Fruit fly (Drosophila melanogaster): ENCODE results near the gene kmr.

The kmr gene

DNA sequence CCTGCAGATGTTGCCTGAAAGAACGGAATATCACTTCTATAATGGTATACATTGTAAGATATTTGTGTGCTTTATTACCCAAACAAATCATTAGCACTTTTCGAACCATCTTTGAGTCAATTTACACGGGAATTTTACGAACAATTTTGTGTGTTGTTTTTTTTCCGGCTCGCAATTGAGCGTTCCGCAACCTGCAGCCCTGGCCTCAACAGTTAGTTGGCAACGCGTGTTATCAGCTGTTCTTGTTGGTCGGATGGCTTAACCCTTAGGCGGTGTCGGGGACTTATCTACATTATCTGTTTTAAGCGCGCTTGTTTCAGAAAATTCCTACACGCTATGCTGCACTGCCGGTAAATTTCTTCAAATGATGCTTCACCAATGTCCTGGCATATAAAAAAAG is 4.4 kb upstream of the kmr start:
- no peak for TF ChIP-seq tj (GFP tag; optimal IDR thresholded peaks at IDR 0.05)
- TF ChIP-seq cic (GFP tag; optimal IDR thresholded peaks at IDR 0.05) = peak; percentile 43
- peak; percentile 62 for TF ChIP-seq bab1 (GFP tag; optimal IDR thresholded peaks at IDR 0.05)
- peak; percentile 25 for TF ChIP-seq CG14711 (tag; optimal IDR thresholded peaks at IDR 0.05)
- no peak for TF ChIP-seq CG12768 (GFP tag; optimal IDR thresholded peaks at IDR 0.05)
- TF ChIP-seq Clk (GFP tag; optimal IDR thresholded peaks at IDR 0.05) = no peak
- no peak for TF ChIP-seq CG1620 (GFP tag; optimal IDR thresholded peaks at IDR 0.05)
- peak; percentile 21 for TF ChIP-seq toe (GFP tag; optimal IDR thresholded peaks at IDR 0.05)
- TF ChIP-seq CG33017 (tag; optimal IDR thresholded peaks at IDR 0.05) = no peak
- peak; percentile 8 for TF ChIP-seq Mnt (GFP tag; optimal IDR thresholded peaks at IDR 0.05)
- TF ChIP-seq cnc (optimal IDR thresholded peaks at IDR 0.05) = no peak
- no peak for TF ChIP-seq CG11617 (GFP tag; optimal IDR thresholded peaks at IDR 0.05)
- TF ChIP-seq CG7045 (GFP tag; optimal IDR thresholded peaks at IDR 0.05) = no peak
- no peak for TF ChIP-seq ovo (GFP tag; optimal IDR thresholded peaks at IDR 0.05)
- TF ChIP-seq Crg-1 (GFP tag; optimal IDR thresholded peaks at IDR 0.05) = no peak
- TF ChIP-seq pad (GFP tag; optimal IDR thresholded peaks at IDR 0.05) = no peak
- peak; percentile 50 for TF ChIP-seq kay (GFP tag; ENCODE audit: borderline replicate concordance)
- TF ChIP-seq Hr96 (GFP tag; optimal IDR thresholded peaks at IDR 0.05) = no peak
- TF ChIP-seq CG5204 (GFP tag; optimal IDR thresholded peaks at IDR 0.05) = no peak
- TF ChIP-seq CG7101 (tag; optimal IDR thresholded peaks at IDR 0.05) = peak; percentile 39

DNA sequence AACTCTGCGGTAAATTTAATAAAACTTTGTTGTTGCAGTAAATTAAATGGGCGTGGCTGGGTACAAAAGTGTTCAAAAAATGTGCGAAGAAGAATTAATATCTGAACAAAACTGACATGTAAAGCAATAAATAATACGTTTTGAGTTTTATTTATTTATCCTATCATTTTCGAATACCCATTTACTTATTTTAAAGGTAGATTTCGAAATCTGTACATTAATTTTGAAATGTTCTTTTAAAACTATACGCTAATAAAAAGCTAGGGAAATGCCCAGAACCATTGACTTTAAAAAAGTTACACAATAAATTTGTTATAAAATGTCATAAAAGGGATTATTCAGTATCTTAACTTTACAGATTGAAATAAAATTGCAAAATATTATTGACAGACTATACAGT is 3.3 kb upstream of the kmr start, which contains the start of the genes primo-1 and primo-2:
TSS of gene primo-1 (minus strand) at position 101 of the 400 bp plus-strand sequence.
TSS of gene primo-2 (minus strand) at position 101 of the 400 bp plus-strand sequence.
- TF ChIP-seq cnc (optimal IDR thresholded peaks at IDR 0.05) (no peak), tj (GFP tag; optimal IDR thresholded peaks at IDR 0.05) (no peak), CG7101 (tag; optimal IDR thresholded peaks at IDR 0.05) (no peak), CG33017 (tag; optimal IDR thresholded peaks at IDR 0.05) (no peak), ovo (GFP tag; optimal IDR thresholded peaks at IDR 0.05) (no peak), pad (GFP tag; optimal IDR thresholded peaks at IDR 0.05) (no peak), bab1 (GFP tag; optimal IDR thresholded peaks at IDR 0.05) (no peak), Mnt (GFP tag; optimal IDR thresholded peaks at IDR 0.05) (no peak), CG12768 (GFP tag; optimal IDR thresholded peaks at IDR 0.05) (no peak), Crg-1 (GFP tag; optimal IDR thresholded peaks at IDR 0.05) (no peak), CG7045 (GFP tag; optimal IDR thresholded peaks at IDR 0.05) (no peak), toe (GFP tag; optimal IDR thresholded peaks at IDR 0.05) (no peak), CG1620 (GFP tag; optimal IDR thresholded peaks at IDR 0.05) (no peak), kay (GFP tag; ENCODE audit: borderline replicate concordance) (no peak), CG14711 (tag; optimal IDR thresholded peaks at IDR 0.05) (no peak)

DNA sequence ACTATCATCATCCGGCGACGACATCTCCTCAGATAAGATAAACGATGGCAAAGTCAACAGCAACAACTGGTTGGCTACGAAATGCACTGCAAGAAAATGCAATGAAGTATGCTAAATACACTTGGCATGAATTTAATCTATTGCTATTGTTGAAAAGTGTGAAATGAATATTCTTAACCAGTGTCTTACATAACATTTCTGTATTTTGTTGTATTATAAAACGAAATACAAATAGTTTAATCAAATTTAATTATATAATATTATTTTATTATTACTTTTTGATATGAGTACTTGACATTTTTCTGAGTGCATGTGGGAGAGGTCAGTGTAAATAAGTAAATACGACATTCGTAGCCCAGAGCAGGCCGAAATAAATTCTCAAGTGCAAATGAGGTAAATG is 1.5 kb upstream of the kmr start:
- TF ChIP-seq tj (GFP tag; optimal IDR thresholded peaks at IDR 0.05) (peak; percentile 3), pad (GFP tag; optimal IDR thresholded peaks at IDR 0.05) (no peak), CG12768 (GFP tag; optimal IDR thresholded peaks at IDR 0.05) (peak; percentile 63), cic (GFP tag; optimal IDR thresholded peaks at IDR 0.05) (peak; percentile 22), kay (GFP tag; ENCODE audit: borderline replicate concordance) (no peak), Clk (GFP tag; optimal IDR thresholded peaks at IDR 0.05) (no peak), Hr96 (GFP tag; optimal IDR thresholded peaks at IDR 0.05) (no peak), Crg-1 (GFP tag; optimal IDR thresholded peaks at IDR 0.05) (no peak), cnc (optimal IDR thresholded peaks at IDR 0.05) (no peak), CG7101 (tag; optimal IDR thresholded peaks at IDR 0.05) (peak; percentile 44), CG14711 (tag; optimal IDR thresholded peaks at IDR 0.05) (peak; percentile 58), Mnt (GFP tag; optimal IDR thresholded peaks at IDR 0.05) (no peak), CG5204 (GFP tag; optimal IDR thresholded peaks at IDR 0.05) (no peak), CG33017 (tag; optimal IDR thresholded peaks at IDR 0.05) (peak; percentile 58), CG1620 (GFP tag; optimal IDR thresholded peaks at IDR 0.05) (no peak), CG11617 (GFP tag; optimal IDR thresholded peaks at IDR 0.05) (peak; percentile 64), toe (GFP tag; optimal IDR thresholded peaks at IDR 0.05) (no peak), CG7045 (GFP tag; optimal IDR thresholded peaks at IDR 0.05) (peak; percentile 57), bab1 (GFP tag; optimal IDR thresholded peaks at IDR 0.05) (no peak), ovo (GFP tag; optimal IDR thresholded peaks at IDR 0.05) (peak; percentile 32)

DNA sequence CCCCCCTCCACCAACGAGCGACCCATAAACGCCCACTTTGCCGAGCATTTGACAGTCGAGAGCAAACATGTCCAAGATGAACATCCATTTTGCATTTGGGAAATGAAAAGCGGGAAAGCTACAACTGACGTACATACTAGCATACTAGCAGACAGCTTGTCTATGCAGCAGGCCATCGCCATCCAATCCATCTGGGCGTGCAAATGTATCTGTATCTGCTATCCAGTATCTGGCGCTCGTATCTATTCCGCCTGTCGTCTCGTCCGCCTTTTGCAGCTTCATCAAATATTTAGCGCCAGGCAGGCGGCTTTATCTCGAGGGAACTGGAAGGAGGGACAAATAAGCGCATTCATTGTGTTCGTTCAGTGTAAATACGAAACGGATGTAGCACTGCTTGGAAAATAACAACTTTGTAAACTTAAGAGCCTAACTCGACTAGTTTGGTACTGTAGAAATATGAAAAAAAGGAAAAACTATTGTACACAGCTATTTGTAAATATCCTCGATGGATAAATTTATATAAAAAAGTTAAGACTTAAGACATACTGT is 949 bp upstream of the kmr start:
- TF ChIP-seq CG5204 (GFP tag; optimal IDR thresholded peaks at IDR 0.05) (peak; percentile 41), cic (GFP tag; optimal IDR thresholded peaks at IDR 0.05) (no peak), kay (GFP tag; ENCODE audit: borderline replicate concordance) (no peak), CG14711 (tag; optimal IDR thresholded peaks at IDR 0.05) (peak; percentile 30), bab1 (GFP tag; optimal IDR thresholded peaks at IDR 0.05) (no peak), CG12768 (GFP tag; optimal IDR thresholded peaks at IDR 0.05) (peak; percentile 72), pad (GFP tag; optimal IDR thresholded peaks at IDR 0.05) (peak; percentile 43), CG33017 (tag; optimal IDR thresholded peaks at IDR 0.05) (peak; percentile 60), Crg-1 (GFP tag; optimal IDR thresholded peaks at IDR 0.05) (peak; percentile 40), CG7045 (GFP tag; optimal IDR thresholded peaks at IDR 0.05) (peak; percentile 76), Clk (GFP tag; optimal IDR thresholded peaks at IDR 0.05) (peak; percentile 51), CG7101 (tag; optimal IDR thresholded peaks at IDR 0.05) (peak; percentile 54), cnc (optimal IDR thresholded peaks at IDR 0.05) (no peak), CG11617 (GFP tag; optimal IDR thresholded peaks at IDR 0.05) (no peak), Mnt (GFP tag; optimal IDR thresholded peaks at IDR 0.05) (peak; percentile 26), CG1620 (GFP tag; optimal IDR thresholded peaks at IDR 0.05) (peak; percentile 11), Hr96 (GFP tag; optimal IDR thresholded peaks at IDR 0.05) (peak; percentile 15), tj (GFP tag; optimal IDR thresholded peaks at IDR 0.05) (peak; percentile 6)

DNA sequence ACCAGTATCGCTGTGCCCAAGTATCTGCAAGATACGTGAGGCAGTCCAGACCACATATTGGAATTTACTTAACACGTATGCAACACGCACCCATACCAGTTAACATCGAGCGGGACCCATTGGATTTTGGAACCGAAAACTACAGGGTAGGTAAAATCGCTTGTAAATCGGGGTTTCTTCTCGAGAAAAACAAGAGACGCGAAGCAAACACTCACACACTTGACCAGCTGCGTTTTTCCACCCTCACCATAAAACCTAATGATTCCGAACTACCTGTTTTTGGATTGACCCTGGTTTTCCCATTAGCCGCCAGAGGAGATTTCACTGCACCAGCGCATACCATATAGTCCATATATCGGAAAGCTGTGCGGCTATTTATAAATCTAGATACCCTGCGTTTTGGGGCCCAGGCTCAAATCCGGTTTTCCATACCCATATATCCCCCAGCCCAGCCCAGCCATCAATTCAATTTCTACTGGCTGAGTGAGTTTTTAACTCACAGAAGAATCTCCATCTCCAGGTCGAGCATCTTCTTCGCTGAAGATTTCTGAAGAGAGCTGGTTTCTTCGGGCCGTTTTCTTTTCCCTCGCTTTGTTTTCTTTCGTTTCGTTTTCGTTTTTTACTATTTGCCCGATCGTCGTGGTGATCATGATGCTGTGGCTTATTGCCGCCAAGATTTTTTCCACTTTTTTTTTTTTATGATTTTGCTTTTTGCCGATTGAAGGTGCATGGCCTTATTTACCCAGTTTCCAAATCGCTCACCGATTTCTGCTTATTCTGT is 857 bp downstream of the kmr start:
- no peak for TF ChIP-seq toe (GFP tag; optimal IDR thresholded peaks at IDR 0.05)
- no peak for TF ChIP-seq cic (GFP tag; optimal IDR thresholded peaks at IDR 0.05)
- no peak for TF ChIP-seq bab1 (GFP tag; optimal IDR thresholded peaks at IDR 0.05)
- no peak for TF ChIP-seq ovo (GFP tag; optimal IDR thresholded peaks at IDR 0.05)
- no peak for TF ChIP-seq Mnt (GFP tag; optimal IDR thresholded peaks at IDR 0.05)
- no peak for TF ChIP-seq tj (GFP tag; optimal IDR thresholded peaks at IDR 0.05)
- TF ChIP-seq CG7045 (GFP tag; optimal IDR thresholded peaks at IDR 0.05) = no peak
- TF ChIP-seq CG14711 (tag; optimal IDR thresholded peaks at IDR 0.05) = no peak
- no peak for TF ChIP-seq CG33017 (tag; optimal IDR thresholded peaks at IDR 0.05)

Measured in whole organism, adult.